Fruit fly (Drosophila melanogaster) whole organism: ENCODE results near the gene corolla.

Experiments
- CG8478 ChIP-seq: fragments of >200 bp; optimal IDR thresholded peaks from 2 replicates; lab custom pipeline; 2018; ENCODE audit warnings: inconsistent platforms
- Dll ChIP-seq: fragments of >200 bp; optimal IDR thresholded peaks from 2 replicates; lab custom pipeline; 2017
- EcR ChIP-seq, 2 experiments: fragments of >200 bp; optimal IDR thresholded peaks; 2 replicates each; lab custom pipeline; 2017; ENCODE audit warnings: missing biosample characterization in 2 of 2, missing genetic modification characterization in 2 of 2, missing genetic modification reagents in 2 of 2
- pan ChIP-seq: fragments of >200 bp; optimal IDR thresholded peaks from 2 replicates; lab custom pipeline; 2017
- psq ChIP-seq: fragments of >200 bp; optimal IDR thresholded peaks from 2 replicates; lab custom pipeline; 2017
- usp ChIP-seq: fragments of >200 bp; optimal IDR thresholded peaks from 2 replicates; lab custom pipeline; 2017; ENCODE audit warnings: missing biosample characterization, missing genetic modification characterization, mixed read lengths

corolla gene

DNA sequence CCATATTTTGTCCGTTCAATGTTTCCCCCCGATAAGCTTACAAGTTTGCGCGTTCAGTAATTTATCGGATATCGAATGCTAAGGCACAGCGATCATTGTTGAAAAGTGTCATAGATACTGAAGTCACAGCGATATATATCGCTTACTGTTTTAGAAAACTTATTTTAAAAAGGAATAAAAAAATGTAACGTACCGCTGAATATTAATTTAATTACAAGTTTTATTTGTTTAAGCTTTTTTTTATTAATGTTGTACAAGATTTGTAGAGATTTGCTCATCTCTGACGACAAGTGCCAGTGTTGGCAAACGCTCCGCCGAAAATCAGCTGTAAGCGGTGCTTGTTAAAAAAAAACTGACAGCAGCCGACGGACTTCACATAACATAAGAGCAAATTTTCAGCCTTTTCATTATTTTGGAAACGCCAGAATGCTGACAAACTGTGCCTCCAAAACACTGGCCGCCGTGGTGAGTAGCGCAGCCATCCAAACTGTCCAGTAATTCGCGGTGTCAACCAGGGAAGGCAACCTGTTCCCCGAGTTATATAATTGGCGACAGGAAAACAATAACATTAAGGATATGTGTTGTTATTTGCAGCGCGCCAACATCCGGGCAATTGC is at the start of gene corolla, which contains the start of gene ND-24:
TSS of gene corolla (minus strand) at position 52 of the 617 bp plus-strand sequence.
TSS of gene ND-24 (plus strand) at position 94 of the 617 bp plus-strand sequence.
- no peak for TF ChIP-seq CG8478 (lab: Kevin White, UChicago)
- TF ChIP-seq Dll (lab: Kevin White, UChicago): no peak
- TF ChIP-seq psq: no peak
- TF ChIP-seq usp (GFP tag; lab: Kevin White, UChicago): no peak
- TF ChIP-seq EcR (GFP tag; optimal IDR thresholded peaks at IDR 0.05; lab: Kevin White, UChicago): no peak
- TF ChIP-seq pan (lab: Kevin White, UChicago): no peak

DNA sequence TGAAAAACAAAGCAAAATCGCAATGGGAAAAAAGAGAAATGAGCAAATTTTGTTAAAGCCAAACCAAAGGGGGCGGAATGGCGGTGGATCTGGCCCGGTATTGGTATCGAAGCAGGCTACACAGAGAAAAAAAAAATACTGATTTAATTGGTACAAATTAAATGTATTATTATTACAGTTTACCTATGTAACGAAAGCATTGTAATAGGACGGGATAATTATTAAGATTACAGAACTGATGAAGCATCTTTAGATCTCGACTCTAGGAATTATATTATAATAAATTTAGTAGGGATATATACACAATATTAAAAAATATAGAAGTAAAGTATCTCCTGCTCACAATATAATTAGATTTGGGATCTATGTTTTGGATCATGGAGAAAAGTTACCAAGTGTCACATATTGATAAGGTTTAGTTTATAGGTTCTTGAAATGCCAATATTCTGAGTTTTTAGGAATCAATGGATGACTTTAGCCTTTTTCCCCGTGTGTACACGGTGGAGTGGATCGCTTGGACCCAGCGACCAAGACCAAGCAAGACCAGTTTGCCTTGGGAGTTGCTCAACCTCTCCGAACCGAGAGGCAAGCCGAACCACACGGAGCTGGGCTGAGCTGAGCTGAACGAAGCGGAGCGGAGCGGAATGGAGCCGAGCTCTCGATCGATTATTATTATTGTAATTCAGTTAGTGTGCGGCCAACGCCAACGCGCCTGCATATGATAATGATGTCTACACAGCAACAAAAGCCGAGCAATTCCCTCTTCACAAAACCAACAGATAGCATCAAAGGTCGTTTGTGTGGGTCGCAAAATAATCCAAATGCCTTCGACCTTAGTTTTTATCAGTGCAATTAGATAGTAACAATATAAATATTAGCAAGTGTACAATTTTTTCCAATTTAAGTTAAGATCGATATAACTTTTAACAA is 48.1 kb upstream of the corolla start:
- TF ChIP-seq usp (GFP tag; lab: Kevin White, UChicago) (no peak), pan (lab: Kevin White, UChicago) (no peak), psq (no peak), CG8478 (lab: Kevin White, UChicago) (no peak), EcR (GFP tag; optimal IDR thresholded peaks at IDR 0.05; lab: Kevin White, UChicago) (no peak), Dll (lab: Kevin White, UChicago) (no peak)

DNA sequence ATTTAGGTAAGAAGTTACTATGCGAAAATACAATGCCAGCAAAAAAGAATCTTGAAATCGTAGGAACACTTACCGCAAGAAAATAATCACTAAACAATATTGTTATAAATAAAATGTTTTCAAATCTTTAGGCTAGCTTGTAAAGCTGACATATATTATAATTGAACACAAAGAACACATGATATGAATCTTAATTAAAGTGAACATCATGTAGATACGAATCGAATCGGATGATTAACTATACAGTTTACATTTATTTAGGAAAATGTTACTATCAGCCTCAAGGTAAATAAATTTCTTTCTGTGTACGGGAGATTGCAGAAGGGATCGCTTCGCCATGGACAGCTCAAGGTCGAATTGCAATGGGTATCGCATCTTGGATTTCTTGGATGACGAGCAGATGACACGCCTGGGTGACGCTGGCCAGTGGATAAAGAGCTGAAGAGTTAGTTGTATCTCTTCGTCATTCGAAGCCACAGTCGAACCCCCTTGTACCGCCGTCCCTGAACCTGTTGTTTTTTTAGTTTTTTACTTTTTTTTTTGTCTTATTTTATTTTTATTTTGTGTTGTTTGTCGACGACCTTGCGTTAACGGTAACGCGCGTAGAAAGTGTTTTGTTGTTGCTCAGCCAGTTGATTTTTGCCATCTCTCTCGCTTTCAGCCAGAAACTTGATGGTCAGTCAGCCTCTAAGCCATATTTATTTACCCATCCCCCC is 46.3 kb upstream of the corolla start:
- TF ChIP-seq EcR (GFP tag; optimal IDR thresholded peaks at IDR 0.05; lab: Kevin White, UChicago) (no peak), Dll (lab: Kevin White, UChicago) (no peak), CG8478 (lab: Kevin White, UChicago) (no peak), usp (GFP tag; lab: Kevin White, UChicago) (no peak), pan (lab: Kevin White, UChicago) (no peak), psq (no peak)

DNA sequence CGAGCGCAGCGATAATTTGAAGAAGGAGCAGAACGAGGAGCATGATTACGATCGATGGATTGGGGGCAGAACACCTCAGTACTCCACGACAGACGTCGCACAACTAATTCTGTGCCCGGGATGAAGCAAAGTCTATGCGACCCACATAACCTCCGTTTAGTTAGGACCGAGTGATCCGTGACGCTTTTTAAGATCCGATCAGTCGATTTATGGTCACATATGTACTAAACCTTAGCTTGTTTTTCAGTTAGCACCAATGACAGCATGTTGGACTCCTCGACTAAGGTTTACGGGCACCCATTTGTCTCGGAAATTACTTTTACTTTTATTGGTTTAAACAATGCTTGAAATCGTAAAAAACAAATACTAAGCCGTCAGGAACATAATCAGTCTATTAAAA is 39.9 kb upstream of the corolla start, which contains the start of gene CG12990:
TSS of gene CG12990 (minus strand) at position 101 of the 400 bp plus-strand sequence.
- TF ChIP-seq pan (lab: Kevin White, UChicago) (no peak), EcR (GFP tag; optimal IDR thresholded peaks at IDR 0.05; lab: Kevin White, UChicago) (no peak), usp (GFP tag; lab: Kevin White, UChicago) (no peak)

DNA sequence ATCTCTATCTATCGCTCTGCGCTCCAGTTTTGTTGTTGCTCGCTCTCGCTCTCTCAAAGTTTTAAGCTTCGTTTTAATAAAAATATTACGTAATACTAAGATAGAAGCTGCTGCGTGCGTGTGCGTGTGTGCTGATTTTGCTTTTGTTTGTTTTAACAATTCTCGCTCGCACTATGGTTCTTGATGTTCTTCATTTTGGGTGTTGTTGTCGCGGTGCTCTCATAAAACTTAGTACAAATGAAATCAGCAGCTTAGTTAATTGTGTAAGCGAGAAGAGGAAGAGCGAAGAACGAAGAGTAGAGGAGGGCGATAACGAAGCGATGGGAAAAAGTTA is 27.2 kb upstream of the corolla start:
- TF ChIP-seq pan (lab: Kevin White, UChicago): no peak
- TF ChIP-seq usp (GFP tag; lab: Kevin White, UChicago): no peak
- TF ChIP-seq psq: no peak
- TF ChIP-seq CG8478 (lab: Kevin White, UChicago): no peak
- TF ChIP-seq Dll (lab: Kevin White, UChicago): no peak
- no peak for TF ChIP-seq EcR (GFP tag; optimal IDR thresholded peaks at IDR 0.05; lab: Kevin White, UChicago)

DNA sequence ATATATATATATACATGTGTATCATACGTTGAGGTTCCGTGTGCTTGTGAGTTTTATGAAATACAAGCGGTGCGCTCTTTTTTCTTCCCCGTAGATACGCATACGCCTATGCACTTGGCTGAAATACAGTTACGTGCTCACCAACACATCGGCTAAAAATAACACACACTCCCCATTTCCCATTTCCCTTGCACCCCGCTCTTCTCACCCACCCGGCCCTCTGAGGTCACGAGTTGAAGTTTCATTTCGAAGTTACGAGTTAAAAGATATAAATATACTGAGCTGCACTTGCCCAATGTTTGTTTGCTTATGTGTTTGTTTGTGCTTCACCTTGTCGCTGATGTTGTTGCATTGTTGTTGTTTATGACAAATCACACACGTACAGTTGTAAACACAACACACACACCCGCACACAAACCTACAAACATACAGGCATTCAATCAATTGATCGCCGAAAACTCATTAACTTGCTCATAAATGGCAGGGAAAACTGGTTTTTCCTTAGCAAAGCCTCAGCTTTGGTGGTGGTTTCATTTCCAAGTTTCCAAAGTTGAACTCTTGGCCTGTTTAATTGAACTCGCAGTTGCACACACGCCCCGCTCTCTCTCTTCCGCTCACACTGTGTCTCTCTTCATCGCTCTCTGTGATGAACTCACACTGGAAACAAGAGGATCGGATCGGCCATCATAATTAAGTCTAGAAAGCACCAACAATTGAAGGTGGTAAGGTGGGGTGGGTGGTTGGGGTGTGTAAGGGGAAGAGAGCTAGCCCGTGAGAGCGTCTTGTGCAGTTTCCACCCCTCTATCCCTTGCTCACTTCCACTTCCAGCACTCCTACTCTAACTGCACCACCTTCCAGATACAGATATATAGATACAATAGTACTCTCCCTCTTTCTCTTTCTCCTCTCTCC is 26.6 kb upstream of the corolla start:
- TF ChIP-seq Dll (lab: Kevin White, UChicago): no peak
- TF ChIP-seq psq: no peak
- TF ChIP-seq CG8478 (lab: Kevin White, UChicago): no peak
- no peak for TF ChIP-seq usp (GFP tag; lab: Kevin White, UChicago)
- no peak for TF ChIP-seq EcR (GFP tag; optimal IDR thresholded peaks at IDR 0.05; lab: Kevin White, UChicago)
- no peak for TF ChIP-seq pan (lab: Kevin White, UChicago)

DNA sequence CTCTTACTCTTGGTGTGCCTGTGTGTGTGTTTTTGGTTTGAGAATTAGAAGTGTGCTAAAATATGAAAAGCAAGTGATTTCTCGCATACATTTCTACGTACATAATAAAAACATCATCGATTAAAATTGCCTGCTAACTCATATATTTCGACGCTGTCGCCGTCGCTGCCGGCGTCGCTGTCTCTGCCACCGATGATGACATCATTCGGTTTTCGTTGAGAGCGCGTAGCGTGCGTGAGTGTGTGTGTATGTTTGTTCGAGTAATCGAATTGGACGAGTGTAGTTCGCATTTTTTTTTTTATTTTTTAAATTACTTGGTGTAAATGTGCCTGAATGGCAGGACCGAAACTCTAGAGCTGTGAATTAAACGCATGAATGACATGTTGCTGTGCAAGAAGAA is 25.9 kb upstream of the corolla start:
- no peak for TF ChIP-seq Dll (lab: Kevin White, UChicago)
- TF ChIP-seq CG8478 (lab: Kevin White, UChicago): no peak
- TF ChIP-seq pan (lab: Kevin White, UChicago): no peak
- no peak for TF ChIP-seq usp (GFP tag; lab: Kevin White, UChicago)
- TF ChIP-seq EcR (GFP tag; optimal IDR thresholded peaks at IDR 0.05; lab: Kevin White, UChicago): no peak
- TF ChIP-seq psq: no peak

DNA sequence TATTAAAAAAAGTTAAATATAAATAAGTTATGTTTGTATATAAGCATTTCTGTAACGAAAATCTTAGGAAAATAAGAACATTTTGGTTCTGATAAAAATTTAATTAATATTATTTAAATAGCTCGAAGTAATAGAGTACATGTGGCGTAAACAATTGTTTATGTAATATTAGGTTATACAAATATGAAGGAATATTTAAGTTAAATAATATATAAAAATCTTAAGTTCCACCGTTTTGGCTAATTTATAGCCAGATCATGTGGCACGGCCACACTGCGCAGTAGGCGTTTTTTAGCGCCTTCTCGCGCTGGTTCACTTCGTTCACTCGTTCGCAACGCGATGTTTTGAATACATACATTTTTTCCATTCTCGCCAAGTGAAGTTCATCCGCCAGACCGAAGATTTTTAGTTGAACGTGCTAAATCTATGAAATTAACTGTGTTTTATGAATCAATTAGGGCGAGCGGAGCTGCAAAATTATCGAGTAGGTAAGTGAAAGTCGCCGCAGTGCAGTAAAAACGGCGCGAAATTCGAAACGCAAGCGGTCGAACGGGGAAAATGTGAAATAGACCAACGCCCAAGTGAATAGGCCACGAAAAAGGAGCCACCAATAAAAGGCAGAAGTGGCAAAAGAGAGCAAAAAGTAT is 25.3 kb upstream of the corolla start, which contains the start of gene beta-Spec:
TSS of gene beta-Spec (plus strand) at position 323 of the 647 bp plus-strand sequence.
- no peak for TF ChIP-seq Dll (lab: Kevin White, UChicago)
- TF ChIP-seq pan (lab: Kevin White, UChicago): no peak
- TF ChIP-seq EcR (GFP tag; optimal IDR thresholded peaks at IDR 0.05; lab: Kevin White, UChicago): no peak
- TF ChIP-seq psq: no peak
- no peak for TF ChIP-seq usp (GFP tag; lab: Kevin White, UChicago)
- no peak for TF ChIP-seq CG8478 (lab: Kevin White, UChicago)

DNA sequence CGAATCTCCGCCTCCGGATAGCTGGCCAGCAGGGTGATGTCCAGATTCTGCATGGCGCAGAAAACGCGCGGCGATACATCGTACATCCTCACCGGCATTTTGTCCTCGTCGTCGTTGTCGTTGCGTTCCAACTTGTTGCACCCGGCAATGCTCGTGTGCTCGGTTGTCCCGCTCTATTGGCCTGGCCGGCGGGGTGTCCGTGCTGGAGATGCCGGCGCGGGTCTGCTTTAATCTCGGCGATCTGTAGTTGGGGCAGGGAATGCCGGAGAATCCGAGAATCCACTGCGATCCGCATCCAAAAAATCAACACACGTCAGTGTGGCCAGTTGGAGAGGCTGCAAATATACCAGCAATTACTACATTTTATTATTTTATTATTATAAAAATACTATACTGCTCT is 24.7 kb upstream of the corolla start, which contains the start of gene IntS2:
TSS of gene IntS2 (minus strand) at position 318 of the 400 bp plus-strand sequence.
- no peak for TF ChIP-seq pan (lab: Kevin White, UChicago)
- TF ChIP-seq psq: no peak
- no peak for TF ChIP-seq CG8478 (lab: Kevin White, UChicago)
- TF ChIP-seq EcR (GFP tag; optimal IDR thresholded peaks at IDR 0.05; lab: Kevin White, UChicago): no peak
- no peak for TF ChIP-seq usp (GFP tag; lab: Kevin White, UChicago)
- no peak for TF ChIP-seq Dll (lab: Kevin White, UChicago)
